Worm (Caenorhabditis elegans): ENCODE results near the gene ugt-57.

ce11 chrX:7035937-7036336, 44.4 kb downstream of the ugt-57 start, which contains the start of gene cest-19:
- TF ChIP-seq nhr-237 (tag; optimal IDR thresholded peaks at IDR 0.05) (no peak), ama-1 (optimal IDR thresholded peaks at IDR 0.05) (no peak), nhr-12 (tag; optimal IDR thresholded peaks at IDR 0.05) (no peak), R02D3.7 (tag; optimal IDR thresholded peaks at IDR 0.05) (no peak), aly-2 (tag; optimal IDR thresholded peaks at IDR 0.05) (no peak), ztf-4 (tag; optimal IDR thresholded peaks at IDR 0.05) (no peak), egl-27 (tag; optimal IDR thresholded peaks at IDR 0.05) (no peak), nhr-11 (tag; optimal IDR thresholded peaks at IDR 0.05) (no peak), lsy-2 (tag; optimal IDR thresholded peaks at IDR 0.05) (no peak), nhr-77 (tag; optimal IDR thresholded peaks at IDR 0.05) (no peak), snpc-4 (tag; optimal IDR thresholded peaks at IDR 0.05) (no peak), elt-1 (tag; optimal IDR thresholded peaks at IDR 0.05) (no peak), ceh-16 (tag; optimal IDR thresholded peaks at IDR 0.05) (no peak), ztf-11 (tag; optimal IDR thresholded peaks at IDR 0.05) (no peak)
